Fruit fly (Drosophila melanogaster) whole organism, prepupa: ENCODE measurements around the gene Mst27D.

Source experiments
- Eip75B ChIP-seq: fragments of 200-800 bp; sonication (Bioruptor generic); optimal IDR thresholded peaks from 3 replicates; lab custom pipeline; 2016; ENCODE audit warnings: missing biosample characterization, missing genetic modification characterization
- Sox102F ChIP-seq: fragments of 200-800 bp; sonication (Bioruptor generic); optimal IDR thresholded peaks from 2 replicates; lab custom pipeline; 2016; ENCODE audit warnings: missing biosample characterization, mild to moderate bottlenecking, missing genetic modification characterization

dm6 chr2L:7094303-7094702, 33.7 kb upstream of the Mst27D start:
- peak; percentile 38 for TF ChIP-seq Sox102F (GFP tag; lab: Kevin White, UChicago)
- TF ChIP-seq Eip75B = no peak
